Worm (Caenorhabditis elegans): ENCODE measurements around the gene Y58A7A.5.

DNA sequence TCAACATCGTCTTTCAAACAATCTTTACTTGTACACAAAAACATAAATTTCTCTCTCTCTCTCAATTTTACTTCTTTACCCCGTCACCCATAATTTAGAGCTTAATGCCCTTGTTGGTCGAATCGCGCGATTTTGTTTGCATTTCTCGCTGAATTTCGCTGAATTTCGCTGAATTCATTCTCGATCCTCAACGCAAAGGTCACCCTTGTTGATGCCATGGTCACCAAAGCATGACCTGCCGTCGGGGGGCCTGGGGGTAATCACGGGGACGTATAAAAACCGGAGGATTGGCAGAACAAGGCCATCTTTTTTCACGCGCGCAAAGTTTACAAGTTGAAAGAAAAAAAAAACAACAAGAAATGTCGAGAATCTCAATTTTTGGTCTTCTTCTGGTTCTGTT lies 43.2 kb upstream of the Y58A7A.5 start, which contains the start of gene F14F9.8:
- TF ChIP-seq nhr-76 (tag; optimal IDR thresholded peaks at IDR 0.05) (no peak), unc-39 (tag; optimal IDR thresholded peaks at IDR 0.05) (no peak), mab-5 (tag; optimal IDR thresholded peaks at IDR 0.05) (no peak), unc-62 (GFP tag; optimal IDR thresholded peaks at IDR 0.05) (no peak), nhr-2 (tag; optimal IDR thresholded peaks at IDR 0.05) (no peak), elt-3 (tag; optimal IDR thresholded peaks at IDR 0.05) (no peak), zip-8 (tag; optimal IDR thresholded peaks at IDR 0.05) (no peak), mls-2 (tag; optimal IDR thresholded peaks at IDR 0.05) (no peak), nhr-12 (tag; optimal IDR thresholded peaks at IDR 0.05) (no peak), tbx-8 (GFP tag; optimal IDR thresholded peaks at IDR 0.05) (no peak)

Data from whole organism, mixed stage, embryonic.